Fruit fly (Drosophila melanogaster): ENCODE results near the gene Plp.

Plp gene

DNA sequence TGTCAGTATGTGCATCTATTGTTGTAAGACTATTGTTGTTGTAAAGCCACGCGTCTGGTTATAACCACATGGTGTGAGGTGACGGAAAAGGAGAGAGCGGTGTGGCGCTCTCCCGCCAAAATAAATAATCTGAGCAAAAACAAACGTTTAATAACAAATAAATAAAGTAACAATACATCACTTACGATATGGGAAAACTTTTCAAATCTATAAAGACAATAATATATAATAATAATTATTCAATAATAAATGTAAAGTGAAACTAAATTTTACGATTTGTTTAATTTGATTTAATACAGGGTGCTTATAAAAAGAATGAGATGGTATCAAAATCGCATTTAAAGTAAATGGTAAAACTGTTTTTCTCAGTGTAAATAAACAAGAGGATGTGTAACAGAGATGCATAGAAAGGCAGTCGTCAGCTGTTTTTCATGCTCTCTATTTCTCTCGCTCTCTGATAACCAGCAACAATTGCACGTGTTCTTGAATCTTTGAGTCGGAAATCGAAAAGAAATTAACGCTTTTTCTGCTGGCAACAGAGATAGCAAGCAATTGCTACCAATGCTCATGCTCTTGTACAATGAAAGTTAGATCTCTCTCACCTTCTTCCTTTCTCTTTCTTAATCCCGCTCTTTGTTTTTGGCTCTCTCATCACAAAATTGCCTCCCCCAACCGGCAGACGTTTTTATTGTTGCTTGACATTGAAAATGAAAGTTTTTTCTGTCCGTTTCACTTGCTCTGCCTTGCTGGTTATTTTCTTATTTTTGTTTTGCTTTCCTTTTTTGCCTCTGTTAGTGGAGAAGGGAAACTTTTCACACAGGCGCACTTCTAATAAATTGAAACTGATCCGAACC lies 4.4 kb upstream of the Plp start (continued):
- peak; percentile 0 for TF ChIP-seq Atf-2 (GFP tag; optimal IDR thresholded peaks at IDR 0.05)
- TF ChIP-seq HmgD (GFP tag; optimal IDR thresholded peaks at IDR 0.05): no peak
- TF ChIP-seq kni (GFP tag; optimal IDR thresholded peaks at IDR 0.05): peak; percentile 91
- peak; percentile 67 for TF ChIP-seq CG7987 (GFP tag; optimal IDR thresholded peaks at IDR 0.05)
- peak; percentile 22 for TF ChIP-seq CG10565 (GFP tag; optimal IDR thresholded peaks at IDR 0.05)
- peak; percentile 56; the same call in 2 of the 3 replicates for TF ChIP-seq sr (GFP tag; IDR thresholded peaks at IDR 0.05)
- peak; percentile 67 for TF ChIP-seq Atf6 (GFP tag; IDR thresholded peaks at IDR 0.05)
- TF ChIP-seq CG1647 (GFP tag; optimal IDR thresholded peaks at IDR 0.05): no peak
- peak; percentile 67; the same call in 1 of the 2 replicates for TF ChIP-seq CG7372 (GFP tag; IDR thresholded peaks at IDR 0.05)
- TF ChIP-seq ftz-f1 (GFP tag; optimal IDR thresholded peaks at IDR 0.05): no peak
- TF ChIP-seq CG12299 (tag; optimal IDR thresholded peaks at IDR 0.05): peak; percentile 86
- no peak for TF ChIP-seq CG16813 (GFP tag; IDR thresholded peaks at IDR 0.05; ENCODE audit: partially characterized antibody)
- peak; percentile 63 for TF ChIP-seq CG11723 (GFP tag; optimal IDR thresholded peaks at IDR 0.05)
- TF ChIP-seq B-H1 (GFP tag; IDR thresholded peaks at IDR 0.05): peak; percentile 71; the same call in 1 of the 3 replicates
- no peak for TF ChIP-seq Gsc (GFP tag; IDR thresholded peaks at IDR 0.05)
- no peak for TF ChIP-seq da (GFP tag; optimal IDR thresholded peaks at IDR 0.05)
- TF ChIP-seq usp (GFP tag; optimal IDR thresholded peaks at IDR 0.05): no peak
- TF ChIP-seq CG13424 (tag; optimal IDR thresholded peaks at IDR 0.05): peak; percentile 87
- TF ChIP-seq CG31441 (GFP tag; IDR thresholded peaks at IDR 0.05): peak; percentile 98
- TF ChIP-seq az2 (GFP tag; optimal IDR thresholded peaks at IDR 0.05): peak; percentile 80
- TF ChIP-seq stc (GFP tag; IDR thresholded peaks at IDR 0.05): peak; percentile 93
- TF ChIP-seq CG8765 (GFP tag; IDR thresholded peaks at IDR 0.05): no peak
- peak; percentile 37 for TF ChIP-seq CG10462 (GFP tag; optimal IDR thresholded peaks at IDR 0.05)
- TF ChIP-seq CG17186 (GFP tag; optimal IDR thresholded peaks at IDR 0.05): no peak
- peak; percentile 87 for TF ChIP-seq CG7839 (tag; optimal IDR thresholded peaks at IDR 0.05)
- peak; percentile 70; the same call in 1 of the 2 replicates for TF ChIP-seq NFAT (GFP tag; IDR thresholded peaks at IDR 0.05)
- peak; percentile 47 for TF ChIP-seq CG16815 (GFP tag; optimal IDR thresholded peaks at IDR 0.05)
- TF ChIP-seq CG9932 (GFP tag; IDR thresholded peaks at IDR 0.05): peak; percentile 52; the same call in 1 of the 2 replicates
- peak in 1 of 2 experiments; percentile 75 for TF ChIP-seq dpn (GFP tag; optimal IDR thresholded peaks at IDR 0.05)
- no peak; the same call in 2 of the 3 replicates for TF ChIP-seq ken (GFP tag; IDR thresholded peaks at IDR 0.05)
- TF ChIP-seq CG33557 (GFP tag; optimal IDR thresholded peaks at IDR 0.05): peak; percentile 79
- no peak; the same call in 1 of the 2 replicates for TF ChIP-seq klu (GFP tag; IDR thresholded peaks at IDR 0.05)
- no peak for TF ChIP-seq CG4282 (GFP tag; optimal IDR thresholded peaks at IDR 0.05)
- peak; percentile 93 for TF ChIP-seq E2f1 (GFP tag; IDR thresholded peaks at IDR 0.05)
- TF ChIP-seq chm (GFP tag; IDR thresholded peaks at IDR 0.05): no peak
- peak; percentile 90 for TF ChIP-seq CG6689 (GFP tag; IDR thresholded peaks at IDR 0.05)
- peak; percentile 40 for TF ChIP-seq CG2120 (GFP tag; optimal IDR thresholded peaks at IDR 0.05)
- peak; percentile 60 for TF ChIP-seq ssp (GFP tag; IDR thresholded peaks at IDR 0.05)
- peak; percentile 24 for TF ChIP-seq schlank (tag; optimal IDR thresholded peaks at IDR 0.05)
- TF ChIP-seq CG8359 (GFP tag; optimal IDR thresholded peaks at IDR 0.05; ENCODE audit: borderline replicate concordance): peak; percentile 61
- peak; percentile 93 for TF ChIP-seq CG1233 (GFP tag; optimal IDR thresholded peaks at IDR 0.05)
- TF ChIP-seq nerfin-1 (tag; optimal IDR thresholded peaks at IDR 0.05): peak; percentile 91
- peak; percentile 66; the same call in 2 of the 3 replicates for TF ChIP-seq H15 (GFP tag; IDR thresholded peaks at IDR 0.05)
- peak; percentile 69 for TF ChIP-seq CG15011 (GFP tag; optimal IDR thresholded peaks at IDR 0.05)
- peak; percentile 23 for TF ChIP-seq yki (optimal IDR thresholded peaks at IDR 0.05)
- no peak for TF ChIP-seq Sry-δ (GFP tag; optimal IDR thresholded peaks at IDR 0.05)
- TF ChIP-seq Ets97D (GFP tag; optimal IDR thresholded peaks at IDR 0.05): no peak
- peak; percentile 83 for TF ChIP-seq CoRest (tag; optimal IDR thresholded peaks at IDR 0.05)
- no peak for TF ChIP-seq CG12769 (tag; optimal IDR thresholded peaks at IDR 0.05)
- TF ChIP-seq NC2β (GFP tag; optimal IDR thresholded peaks at IDR 0.05): no peak

Measured in whole organism, embryonic.